Fruit fly (Drosophila melanogaster) whole organism, prepupa: ENCODE results near the gene Afti.
A peak's percentile ranks its signal among the peaks of the same experiment; 100 is the strongest.

Experiments used
- Blimp-1 ChIP-seq: fragments of 200-800 bp; sonication (Bioruptor generic); optimal IDR thresholded peaks from 3 replicates; lab custom pipeline; 2017; ENCODE audit warnings: missing biosample characterization, missing genetic modification characterization, mild to moderate bottlenecking, moderate library complexity, missing genetic modification reagents
- CG10631 ChIP-seq: fragments of 200-800 bp; sonication (Bioruptor generic); optimal IDR thresholded peaks from 2 replicates; lab custom pipeline; 2016; ENCODE audit warnings: missing biosample characterization, missing genetic modification characterization
- CG10669 ChIP-seq: fragments of 200-800 bp; sonication (Bioruptor generic); optimal IDR thresholded peaks from 3 replicates; lab custom pipeline; 2018; ENCODE audit warnings: missing biosample characterization, mild to moderate bottlenecking, missing genetic modification characterization, moderate library complexity
- CG11294 ChIP-seq: fragments of 200-800 bp; sonication (Bioruptor generic); IDR thresholded peaks from 2 replicates; pipeline ENCODE4 v1.3.6; 2022; ENCODE audit warnings: missing biosample characterization, missing genetic modification characterization
- CG11762 ChIP-seq: fragments of 200-800 bp; sonication (Bioruptor generic); optimal IDR thresholded peaks from 3 replicates; lab custom pipeline; 2016; ENCODE audit warnings: missing biosample characterization, missing genetic modification characterization; ENCODE audit not compliant: insufficient read depth
- CG11902 ChIP-seq: fragments of 200-800 bp; sonication (Bioruptor generic); optimal IDR thresholded peaks from 3 replicates; lab custom pipeline; 2016; ENCODE audit warnings: missing biosample characterization, missing genetic modification characterization
- CG15336 ChIP-seq: fragments of 200-800 bp; sonication (Bioruptor generic); IDR thresholded peaks from 2 replicates; pipeline ENCODE4 v1.3.6; 2022; ENCODE audit warnings: missing biosample characterization, missing genetic modification characterization
- CG1621 ChIP-seq: fragments of 200-800 bp; sonication (Bioruptor generic); optimal IDR thresholded peaks from 3 replicates; lab custom pipeline; 2018; ENCODE audit warnings: missing biosample characterization, mild to moderate bottlenecking, missing genetic modification characterization
- CG32006 ChIP-seq: fragments of 200-800 bp; sonication (Bioruptor generic); optimal IDR thresholded peaks from 3 replicates; lab custom pipeline; 2017; ENCODE audit warnings: missing biosample characterization, mild to moderate bottlenecking, missing genetic modification characterization
- CG34406 ChIP-seq: fragments of 200-800 bp; sonication (Bioruptor generic); optimal IDR thresholded peaks from 3 replicates; lab custom pipeline; 2016; ENCODE audit warnings: missing biosample characterization, missing genetic modification characterization
- CG3919 ChIP-seq: fragments of 200-800 bp; sonication (Bioruptor generic); optimal IDR thresholded peaks from 3 replicates; lab custom pipeline; 2016; ENCODE audit warnings: missing biosample characterization, missing genetic modification characterization
- CG6163 ChIP-seq: fragments of 200-800 bp; sonication (Bioruptor generic); IDR thresholded peaks from 3 replicates; pipeline ENCODE4 v1.3.6; 2022; ENCODE audit warnings: missing biosample characterization, missing genetic modification characterization
- CG6276 ChIP-seq: fragments of 200-800 bp; sonication (Bioruptor generic); optimal IDR thresholded peaks from 2 replicates; lab custom pipeline; 2017; ENCODE audit warnings: missing biosample characterization, mild to moderate bottlenecking, missing genetic modification characterization
- CG6792 ChIP-seq: fragments of 200-800 bp; sonication (Bioruptor generic); optimal IDR thresholded peaks from 3 replicates; lab custom pipeline; 2016; ENCODE audit warnings: missing biosample characterization, missing genetic modification characterization
- CG7368 ChIP-seq: fragments of 200-800 bp; sonication (Bioruptor generic); optimal IDR thresholded peaks from 3 replicates; lab custom pipeline; 2016; ENCODE audit warnings: missing biosample characterization, missing genetic modification characterization
- CG8119 ChIP-seq: fragments of 200-800 bp; sonication (Bioruptor generic); IDR thresholded peaks from 3 replicates; pipeline ENCODE4 v1.3.6; 2022; ENCODE audit warnings: missing biosample characterization, missing genetic modification characterization
- CG8319 ChIP-seq: fragments of 200-800 bp; sonication (Bioruptor generic); optimal IDR thresholded peaks from 3 replicates; lab custom pipeline; 2016; ENCODE audit warnings: missing biosample characterization, missing genetic modification characterization
- CG8632 ChIP-seq: fragments of 200-800 bp; sonication (Bioruptor generic); optimal IDR thresholded peaks from 3 replicates; lab custom pipeline; 2016; ENCODE audit warnings: missing biosample characterization, missing genetic modification characterization
- CG9139 ChIP-seq: fragments of 200-800 bp; sonication (Bioruptor generic); optimal IDR thresholded peaks from 3 replicates; lab custom pipeline; 2017; ENCODE audit warnings: missing biosample characterization, mild to moderate bottlenecking, missing genetic modification characterization
- Eip78C ChIP-seq: fragments of 200-800 bp; sonication (Bioruptor generic); peaks from one replicate; lab custom pipeline; 2016; ENCODE audit warnings: missing biosample characterization, missing genetic modification characterization
- Ets96B ChIP-seq: fragments of 200-800 bp; optimal IDR thresholded peaks from 2 replicates; lab custom pipeline; 2019; ENCODE audit warnings: missing biosample characterization, mild to moderate bottlenecking, missing genetic modification characterization, moderate library complexity
- Gug ChIP-seq: fragments of 200-800 bp; sonication (Bioruptor generic); IDR thresholded peaks from 2 replicates; pipeline ENCODE4 v1.3.6; 2022; ENCODE audit warnings: missing biosample characterization, missing genetic modification characterization
- Hr39 ChIP-seq: fragments of 200-800 bp; sonication (Bioruptor generic); optimal IDR thresholded peaks from 2 replicates; lab custom pipeline; 2016; ENCODE audit warnings: missing biosample characterization, missing genetic modification characterization
- Hr4 ChIP-seq: fragments of 200-800 bp; sonication (Bioruptor generic); optimal IDR thresholded peaks from 3 replicates; lab custom pipeline; 2016; ENCODE audit warnings: missing biosample characterization, missing genetic modification characterization
- Met ChIP-seq: fragments of 200-800 bp; sonication (Bioruptor generic); optimal IDR thresholded peaks from 3 replicates; lab custom pipeline; 2016; ENCODE audit warnings: missing biosample characterization, missing genetic modification characterization
- Sox15 ChIP-seq: fragments of 200-800 bp; sonication (Bioruptor generic); optimal IDR thresholded peaks from 3 replicates; lab custom pipeline; 2016; ENCODE audit warnings: missing biosample characterization, missing genetic modification characterization
- achi ChIP-seq: fragments of 200-800 bp; sonication (Bioruptor generic); optimal IDR thresholded peaks from 3 replicates; lab custom pipeline; 2016; ENCODE audit warnings: missing biosample characterization, missing genetic modification characterization
- cyc ChIP-seq: fragments of 200-800 bp; sonication (Bioruptor generic); optimal IDR thresholded peaks from 3 replicates; lab custom pipeline; 2016; ENCODE audit warnings: missing biosample characterization, missing genetic modification characterization
- dac ChIP-seq: fragments of 200-800 bp; sonication (Bioruptor generic); optimal IDR thresholded peaks from 2 replicates; lab custom pipeline; 2017; ENCODE audit warnings: missing biosample characterization, mild to moderate bottlenecking, missing genetic modification characterization
- eg ChIP-seq: fragments of 200-800 bp; sonication (Bioruptor generic); IDR thresholded peaks from 3 replicates; pipeline ENCODE4 v1.3.6; 2022; ENCODE audit warnings: missing biosample characterization, missing genetic modification characterization
- esn ChIP-seq: fragments of 200-800 bp; sonication (Bioruptor generic); optimal IDR thresholded peaks from 2 replicates; lab custom pipeline; 2016; ENCODE audit warnings: missing biosample characterization, mild to moderate bottlenecking, missing genetic modification characterization, moderate library complexity
- fd59A ChIP-seq: fragments of 200-800 bp; sonication (Bioruptor generic); optimal IDR thresholded peaks from 2 replicates; lab custom pipeline; 2017; ENCODE audit warnings: missing biosample characterization, mild to moderate bottlenecking, missing genetic modification characterization, missing genetic modification reagents
- fd85E ChIP-seq: fragments of 200-800 bp; sonication (Bioruptor generic); optimal IDR thresholded peaks from 3 replicates; lab custom pipeline; 2016; ENCODE audit warnings: missing biosample characterization, missing genetic modification characterization
- lz ChIP-seq: fragments of 200-800 bp; sonication (Bioruptor generic); optimal IDR thresholded peaks from 3 replicates; lab custom pipeline; 2016; ENCODE audit warnings: missing biosample characterization, missing genetic modification characterization
- net ChIP-seq: fragments of 200-800 bp; sonication (Bioruptor generic); optimal IDR thresholded peaks from 3 replicates; lab custom pipeline; 2016; ENCODE audit warnings: missing biosample characterization, missing genetic modification characterization
- salr ChIP-seq, 2 experiments: fragments of 200-800 bp; sonication (Bioruptor generic); optimal IDR thresholded peaks; 3 replicates each; lab custom pipeline; 2016 to 2018; ENCODE audit warnings: missing biosample characterization in 2 of 2, missing genetic modification characterization in 2 of 2, mild to moderate bottlenecking in 1 of 2
- svp ChIP-seq: fragments of 200-800 bp; sonication (Bioruptor generic); peaks from one replicate; lab custom pipeline; 2016; ENCODE audit warnings: missing biosample characterization, missing genetic modification characterization
- topi ChIP-seq: fragments of 200-800 bp; sonication (Bioruptor generic); optimal IDR thresholded peaks from 3 replicates; lab custom pipeline; 2016; ENCODE audit warnings: missing biosample characterization, missing genetic modification characterization

Gene Afti

DNA sequence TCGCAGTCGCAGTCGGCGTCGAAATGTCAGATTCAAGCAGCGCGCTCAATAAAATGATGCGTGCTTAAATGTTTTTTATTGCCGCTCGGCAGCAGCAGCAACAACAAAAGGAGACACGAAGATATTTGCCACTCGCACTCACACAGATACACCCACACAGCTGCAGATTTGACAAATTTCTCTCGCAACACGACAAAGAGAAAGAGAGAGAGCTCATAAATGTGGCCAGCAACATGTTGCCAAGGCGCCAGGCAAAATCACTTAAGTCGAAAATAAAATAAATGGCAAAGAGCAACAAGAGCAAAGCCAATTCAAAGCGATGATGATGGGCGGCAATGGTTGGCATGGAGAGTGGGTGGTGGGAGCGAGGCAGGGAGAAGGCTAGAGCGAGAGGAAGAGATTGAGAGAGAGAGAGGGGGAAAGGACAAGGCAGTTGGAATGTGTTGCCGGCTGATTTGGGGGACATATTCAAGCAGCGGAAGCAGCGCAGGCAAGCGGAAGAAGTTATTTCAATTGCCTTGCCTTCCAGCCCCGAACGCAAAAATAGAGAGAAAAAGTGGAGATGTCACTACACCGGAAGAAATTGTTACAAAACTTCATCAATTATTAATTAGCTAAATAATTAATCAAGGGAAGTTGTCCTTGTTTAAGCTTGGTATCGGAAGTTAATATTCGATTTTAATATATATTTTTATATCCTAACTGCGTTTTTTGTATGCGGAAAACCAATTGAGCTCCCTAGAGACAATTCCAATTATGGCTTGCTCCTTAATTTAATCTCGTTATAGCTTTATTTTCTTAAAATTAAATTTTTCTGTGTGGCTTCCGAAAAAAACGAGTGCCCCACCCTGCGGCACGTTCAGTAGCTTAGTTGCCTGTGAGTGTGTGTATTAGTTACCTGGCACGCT is 20.6 kb upstream of the Afti start (continued):
- TF ChIP-seq esn = peak; percentile 35
- peak; percentile 66 for TF ChIP-seq Hr4 (GFP tag; lab: Kevin White, UChicago)
- TF ChIP-seq CG7368 (GFP tag; lab: Kevin White, UChicago) = peak; percentile 2
- no peak for TF ChIP-seq fd59A (GFP tag; lab: Kevin White, UChicago)
- TF ChIP-seq Blimp-1 (GFP tag; lab: Kevin White, UChicago) = no peak
- TF ChIP-seq salr (GFP tag; optimal IDR thresholded peaks at IDR 0.05; lab: Kevin White, UChicago) = peak in 1 of 2 experiments; percentile 51
- peak; percentile 86 for TF ChIP-seq Eip78C (GFP tag; lab: Kevin White, UChicago)
- peak; percentile 26 for TF ChIP-seq CG6276 (GFP tag; lab: Kevin White, UChicago)
- TF ChIP-seq topi (GFP tag; lab: Kevin White, UChicago) = peak; percentile 23
- peak; percentile 76 for TF ChIP-seq CG32006 (GFP tag; lab: Kevin White, UChicago)
- TF ChIP-seq CG8319 (GFP tag; lab: Kevin White, UChicago) = no peak
- peak; percentile 32 for TF ChIP-seq dac (GFP tag; lab: Kevin White, UChicago)
- TF ChIP-seq CG10669 (GFP tag; lab: Kevin White, UChicago) = peak; percentile 34
- TF ChIP-seq CG1621 (tag; lab: Kevin White, UChicago) = peak; percentile 19
- 0 out of 3 replicates have a peak, but pooled peaks have one; percentile 5 for TF ChIP-seq CG6163 (GFP tag; lab: Robert Waterston, UW)
- TF ChIP-seq CG9139 (GFP tag; lab: Kevin White, UChicago) = no peak
- peak; percentile 26 for TF ChIP-seq CG34406 (GFP tag; lab: Kevin White, UChicago)
- no peak for TF ChIP-seq Hr39 (GFP tag; lab: Kevin White, UChicago)
- no peak for TF ChIP-seq CG11762
- TF ChIP-seq achi (GFP tag; lab: Kevin White, UChicago) = peak; percentile 47
- peak; percentile 20 for TF ChIP-seq net (GFP tag; lab: Kevin White, UChicago)
- TF ChIP-seq CG6792 (GFP tag; lab: Kevin White, UChicago) = peak; percentile 3
- TF ChIP-seq CG11902 (GFP tag; lab: Kevin White, UChicago) = no peak
- peak; percentile 34 for TF ChIP-seq Ets96B
- TF ChIP-seq Gug (GFP tag; lab: Robert Waterston, UW) = no peak

- TF ChIP-seq Gug (GFP tag; lab: Robert Waterston, UW) = no peak
- TF ChIP-seq, all 60 proteins: peak for 0
Observed at dm6 chr3R:14344767-14345166, 18.3 kb upstream of the Afti start.

dm6 chr3R:14335504-14335903 is 9.0 kb upstream of the Afti start:
- TF ChIP-seq eg (GFP tag; lab: Robert Waterston, UW) (no peak), net (GFP tag; lab: Kevin White, UChicago) (no peak), CG34406 (GFP tag; lab: Kevin White, UChicago) (no peak), CG6163 (GFP tag; lab: Robert Waterston, UW) (0 out of 3 replicates have a peak, but pooled peaks have one; percentile 17)

dm6 chr3R:14332735-14333134 is 6.2 kb upstream of the Afti start:
- TF ChIP-seq Sox15 (GFP tag; lab: Kevin White, UChicago) (no peak), lz (no peak), CG15336 (GFP tag; lab: Robert Waterston, UW) (0 out of 2 replicates have a peak, but pooled peaks have one; percentile 11), CG8119 (GFP tag; lab: Robert Waterston, UW) (no peak), Eip78C (GFP tag; lab: Kevin White, UChicago) (no peak), Ets96B (no peak)
- TF ChIP-seq, all 60 proteins: peak for 1

- TF ChIP-seq eg (GFP tag; lab: Robert Waterston, UW) = no peak
- no peak for TF ChIP-seq fd85E
- TF ChIP-seq CG6276 (GFP tag; lab: Kevin White, UChicago) = no peak
- no peak for TF ChIP-seq CG11294 (GFP tag; lab: Robert Waterston, UW)
- no peak for TF ChIP-seq Met
- TF ChIP-seq salr (GFP tag; optimal IDR thresholded peaks at IDR 0.05; lab: Kevin White, UChicago) = no peak
- no peak for TF ChIP-seq CG10631 (GFP tag; lab: Kevin White, UChicago)
- TF ChIP-seq cyc (GFP tag; lab: Kevin White, UChicago) = no peak
- TF ChIP-seq CG8632 (GFP tag; lab: Kevin White, UChicago) = no peak
- TF ChIP-seq CG6163 (GFP tag; lab: Robert Waterston, UW) = no peak
- TF ChIP-seq CG3919 = no peak
- no peak for TF ChIP-seq CG9139 (GFP tag; lab: Kevin White, UChicago)
- TF ChIP-seq CG10669 (GFP tag; lab: Kevin White, UChicago) = no peak
- TF ChIP-seq svp (GFP tag; lab: Kevin White, UChicago) = no peak
- TF ChIP-seq Blimp-1 (GFP tag; lab: Kevin White, UChicago) = no peak
- TF ChIP-seq, all 60 proteins: peak for 0
Observed at dm6 chr3R:14331474-14331873, 5.0 kb upstream of the Afti start.
